Fruit fly (Drosophila melanogaster) whole organism, embryonic: ENCODE measurements around the gene CG43156.

Experiments used
- CG11504 ChIP-seq: fragments of 200-800 bp; sonication (Bioruptor generic); optimal IDR thresholded peaks from 3 replicates; lab custom pipeline; 2019; ENCODE audit warnings: missing biosample characterization, mild to moderate bottlenecking, missing genetic modification characterization, moderate library complexity
- CG11696 ChIP-seq: fragments of 200-800 bp; sonication (Bioruptor generic); IDR thresholded peaks from 2 replicates; pipeline ENCODE4 v1.3.6; 2022; ENCODE audit warnings: missing biosample characterization, missing genetic modification characterization
- CG12155 ChIP-seq: fragments of 200-800 bp; sonication (Bioruptor generic); optimal IDR thresholded peaks from 3 replicates; lab custom pipeline; 2016; ENCODE audit warnings: missing biosample characterization, missing genetic modification characterization
- CG12219 ChIP-seq: fragments of 200-800 bp; sonication (Bioruptor generic); optimal IDR thresholded peaks from 3 replicates; lab custom pipeline; 2018; ENCODE audit warnings: missing biosample characterization, mild to moderate bottlenecking, missing genetic modification characterization
- CG14860 ChIP-seq: fragments of 200-800 bp; sonication (Bioruptor generic); IDR thresholded peaks from 3 replicates; pipeline ENCODE4 v1.3.6; 2022; ENCODE audit warnings: missing biosample characterization, missing genetic modification characterization; ENCODE audit not compliant: partially characterized antibody
- CG15011 ChIP-seq: fragments of 200-800 bp; sonication (Bioruptor generic); optimal IDR thresholded peaks from 3 replicates; lab custom pipeline; 2018; ENCODE audit warnings: missing biosample characterization, mild to moderate bottlenecking, missing genetic modification characterization
- CG15601 ChIP-seq: fragments of 200-800 bp; sonication (Bioruptor generic); optimal IDR thresholded peaks from 3 replicates; lab custom pipeline; 2019; ENCODE audit warnings: missing biosample characterization, mild to moderate bottlenecking, missing genetic modification characterization, moderate library complexity
- CG15696 ChIP-seq: fragments of 200-800 bp; sonication (Bioruptor generic); optimal IDR thresholded peaks from 2 replicates; lab custom pipeline; 2019; ENCODE audit warnings: missing biosample characterization, mild to moderate bottlenecking, missing genetic modification characterization, moderate library complexity
- CG1602 ChIP-seq: fragments of 200-800 bp; sonication (Bioruptor generic); optimal IDR thresholded peaks from 3 replicates; lab custom pipeline; 2016; ENCODE audit warnings: missing biosample characterization, missing genetic modification characterization
- CG1647 ChIP-seq: fragments of 200-800 bp; sonication (Bioruptor generic); optimal IDR thresholded peaks from 3 replicates; lab custom pipeline; 2016; ENCODE audit warnings: missing biosample characterization, missing genetic modification characterization
- CG16779 ChIP-seq: fragments of 200-800 bp; sonication (Bioruptor generic); IDR thresholded peaks from 2 replicates; pipeline ENCODE4 v1.3.6; 2022; ENCODE audit warnings: missing biosample characterization, missing genetic modification characterization
- CG17802 ChIP-seq: fragments of 200-800 bp; sonication (Bioruptor generic); optimal IDR thresholded peaks from 2 replicates; lab custom pipeline; 2018; ENCODE audit warnings: missing biosample characterization, mild to moderate bottlenecking, missing genetic modification characterization, moderate library complexity
- CG1832 ChIP-seq: fragments of 200-800 bp; sonication (Bioruptor generic); optimal IDR thresholded peaks from 2 replicates; lab custom pipeline; 2017; ENCODE audit warnings: missing biosample characterization, mild to moderate bottlenecking, missing genetic modification characterization, inconsistent platforms
- CG2889 ChIP-seq: fragments of 200-800 bp; sonication (Bioruptor generic); IDR thresholded peaks from 3 replicates; pipeline ENCODE4 v1.3.6; 2022; ENCODE audit warnings: missing biosample characterization, missing genetic modification characterization
- CG30020 ChIP-seq: fragments of 200-800 bp; optimal IDR thresholded peaks from 2 replicates; lab custom pipeline; 2019; ENCODE audit warnings: missing biosample characterization, mild to moderate bottlenecking, missing genetic modification characterization, moderate library complexity
- CG30431 ChIP-seq: fragments of 200-800 bp; sonication (Bioruptor generic); optimal IDR thresholded peaks from 2 replicates; lab custom pipeline; 2017; ENCODE audit warnings: missing biosample characterization, missing genetic modification characterization
- CG3281 ChIP-seq: fragments of 200-800 bp; sonication (Bioruptor generic); optimal IDR thresholded peaks from 3 replicates; lab custom pipeline; 2017; ENCODE audit warnings: missing biosample characterization, mild to moderate bottlenecking, missing genetic modification characterization
- CG4424 ChIP-seq: fragments of 200-800 bp; sonication (Bioruptor generic); optimal IDR thresholded peaks from 3 replicates; lab custom pipeline; 2016; ENCODE audit warnings: missing biosample characterization, missing genetic modification characterization
- CG4707 ChIP-seq: fragments of 200-800 bp; sonication (Bioruptor generic); optimal IDR thresholded peaks from 2 replicates; lab custom pipeline; 2018; ENCODE audit warnings: missing biosample characterization, mild to moderate bottlenecking, missing genetic modification characterization, moderate library complexity
- CG4820 ChIP-seq: fragments of 200-800 bp; sonication (Bioruptor generic); optimal IDR thresholded peaks from 3 replicates; lab custom pipeline; 2016; ENCODE audit warnings: missing biosample characterization, missing genetic modification characterization
- CG5180 ChIP-seq: fragments of 200-800 bp; sonication (Bioruptor generic); optimal IDR thresholded peaks from 3 replicates; lab custom pipeline; 2017; ENCODE audit warnings: missing biosample characterization, missing genetic modification characterization, mild to moderate bottlenecking, moderate library complexity, missing genetic modification reagents
- CG7271 ChIP-seq: fragments of 200-800 bp; sonication (Bioruptor generic); optimal IDR thresholded peaks from 2 replicates; lab custom pipeline; 2018; ENCODE audit warnings: missing biosample characterization, mild to moderate bottlenecking, missing genetic modification characterization, moderate library complexity
- Dref ChIP-seq: fragments of 200-800 bp; sonication (Bioruptor generic); IDR thresholded peaks from 2 replicates; pipeline ENCODE4 v1.3.6; 2022; ENCODE audit warnings: missing biosample characterization, missing genetic modification characterization
- H15 ChIP-seq: fragments of 200-800 bp; sonication (Bioruptor generic); IDR thresholded peaks from 3 replicates; pipeline ENCODE4 v1.3.6; 2022; ENCODE audit warnings: missing biosample characterization, missing genetic modification characterization
- HLHmδ ChIP-seq: fragments of 200-800 bp; sonication (Bioruptor generic); optimal IDR thresholded peaks from 2 replicates; lab custom pipeline; 2018; ENCODE audit warnings: missing biosample characterization, mild to moderate bottlenecking, missing genetic modification characterization, moderate library complexity
- Hsf ChIP-seq: fragments of 200-800 bp; sonication (Bioruptor generic); optimal IDR thresholded peaks from 3 replicates; lab custom pipeline; 2016; ENCODE audit warnings: missing biosample characterization, missing genetic modification characterization
- MTF-1 ChIP-seq: fragments of 200-800 bp; sonication (Bioruptor generic); optimal IDR thresholded peaks from 2 replicates; lab custom pipeline; 2018; ENCODE audit warnings: missing biosample characterization, mild to moderate bottlenecking, missing genetic modification characterization, borderline replicate concordance
- Max ChIP-seq: fragments of 200-800 bp; sonication (Bioruptor generic); optimal IDR thresholded peaks from 2 replicates; lab custom pipeline; 2016; ENCODE audit warnings: missing biosample characterization, mild to moderate bottlenecking, missing genetic modification characterization
- Mrtf ChIP-seq: fragments of 200-800 bp; sonication (Bioruptor generic); IDR thresholded peaks from 3 replicates; pipeline ENCODE4 v1.3.6; 2022; ENCODE audit warnings: missing biosample characterization, missing genetic modification characterization
- Rx ChIP-seq: fragments of 200-800 bp; sonication (Bioruptor generic); IDR thresholded peaks from 2 replicates; pipeline ENCODE4 v1.3.6; 2022; ENCODE audit warnings: missing biosample characterization, missing genetic modification characterization
- ac ChIP-seq: fragments of 200-800 bp; sonication (Bioruptor generic); optimal IDR thresholded peaks from 3 replicates; lab custom pipeline; 2017; ENCODE audit warnings: missing biosample characterization, mild to moderate bottlenecking, missing genetic modification characterization
- ase ChIP-seq: fragments of 200-800 bp; sonication (Bioruptor generic); IDR thresholded peaks from 3 replicates; pipeline ENCODE4 v1.3.6; 2022; ENCODE audit warnings: missing biosample characterization, missing genetic modification characterization
- br ChIP-seq: fragments of >200 bp; optimal IDR thresholded peaks from 2 replicates; lab custom pipeline; 2017
- cg ChIP-seq: fragments of 200-800 bp; sonication (Bioruptor generic); optimal IDR thresholded peaks from 3 replicates; lab custom pipeline; 2019; ENCODE audit warnings: missing biosample characterization, mild to moderate bottlenecking, missing genetic modification characterization, moderate library complexity
- chm ChIP-seq: fragments of 200-800 bp; sonication (Bioruptor generic); IDR thresholded peaks from 2 replicates; pipeline ENCODE4 v1.3.6; 2022; ENCODE audit warnings: missing biosample characterization, missing genetic modification characterization
- dm ChIP-seq: fragments of 200-800 bp; sonication (Bioruptor generic); optimal IDR thresholded peaks from 3 replicates; lab custom pipeline; 2016; ENCODE audit warnings: missing biosample characterization, missing genetic modification characterization
- dmrt99B ChIP-seq: fragments of 200-800 bp; sonication (Bioruptor generic); optimal IDR thresholded peaks from 2 replicates; lab custom pipeline; 2018; ENCODE audit warnings: missing biosample characterization, mild to moderate bottlenecking, missing genetic modification characterization, moderate library complexity
- fd3F ChIP-seq: fragments of 200-800 bp; sonication (Bioruptor generic); optimal IDR thresholded peaks from 2 replicates; lab custom pipeline; 2018; ENCODE audit warnings: missing biosample characterization, mild to moderate bottlenecking, missing genetic modification characterization, moderate library complexity
- h ChIP-seq: fragments of >200 bp; optimal IDR thresholded peaks from 2 replicates; lab custom pipeline; 2017
- inv ChIP-seq: fragments of 200-800 bp; sonication (Bioruptor generic); IDR thresholded peaks from 2 replicates; pipeline ENCODE4 v1.3.6; 2022; ENCODE audit warnings: missing biosample characterization, missing genetic modification characterization; ENCODE audit not compliant: partially characterized antibody
- jing ChIP-seq: fragments of 200-800 bp; sonication (Bioruptor generic); optimal IDR thresholded peaks from 2 replicates; lab custom pipeline; 2018; ENCODE audit warnings: missing biosample characterization, mild to moderate bottlenecking, missing genetic modification characterization
- lbe ChIP-seq: fragments of 200-800 bp; sonication (Bioruptor generic); optimal IDR thresholded peaks from 2 replicates; lab custom pipeline; 2016; ENCODE audit warnings: missing biosample characterization, mild to moderate bottlenecking, missing genetic modification characterization
- lilli ChIP-seq: fragments of 200-800 bp; sonication (Bioruptor generic); optimal IDR thresholded peaks from 3 replicates; lab custom pipeline; 2016; ENCODE audit warnings: missing biosample characterization, missing genetic modification characterization
- nerfin-1 ChIP-seq: fragments of 200-800 bp; sonication (Bioruptor generic); optimal IDR thresholded peaks from 3 replicates; lab custom pipeline; 2019; ENCODE audit warnings: missing biosample characterization, mild to moderate bottlenecking, missing genetic modification characterization, moderate library complexity
- nom ChIP-seq: fragments of 200-800 bp; sonication (Bioruptor generic); optimal IDR thresholded peaks from 2 replicates; lab custom pipeline; 2017; ENCODE audit warnings: missing biosample characterization, missing genetic modification characterization, mild to moderate bottlenecking, moderate library complexity, missing genetic modification reagents
- pb ChIP-seq: fragments of 200-800 bp; sonication (Bioruptor generic); optimal IDR thresholded peaks from 3 replicates; lab custom pipeline; 2016; ENCODE audit warnings: missing biosample characterization, missing genetic modification characterization
- repo ChIP-seq: fragments of 200-800 bp; sonication (Bioruptor generic); optimal IDR thresholded peaks from 2 replicates; lab custom pipeline; 2016; ENCODE audit warnings: missing biosample characterization, missing genetic modification characterization
- salm ChIP-seq: fragments of 200-800 bp; sonication (Bioruptor generic); optimal IDR thresholded peaks from 2 replicates; lab custom pipeline; 2018; ENCODE audit warnings: missing biosample characterization, mild to moderate bottlenecking, missing genetic modification characterization
- seq ChIP-seq: fragments of 200-800 bp; sonication (Bioruptor generic); IDR thresholded peaks from 2 replicates; pipeline ENCODE4 v1.3.6; 2022; ENCODE audit warnings: missing biosample characterization, missing genetic modification characterization
- ssp ChIP-seq: fragments of 200-800 bp; sonication (Bioruptor generic); IDR thresholded peaks from 2 replicates; pipeline ENCODE4 v1.3.6; 2022; ENCODE audit warnings: missing biosample characterization, missing genetic modification characterization
- yki ChIP-seq: fragments of >200 bp; optimal IDR thresholded peaks from 3 replicates; lab custom pipeline; 2018
- z ChIP-seq: fragments of 200-800 bp; sonication (Bioruptor generic); IDR thresholded peaks from 3 replicates; pipeline ENCODE4 v1.3.6; 2022; ENCODE audit warnings: missing biosample characterization, missing genetic modification characterization

The CG43156 gene

DNA sequence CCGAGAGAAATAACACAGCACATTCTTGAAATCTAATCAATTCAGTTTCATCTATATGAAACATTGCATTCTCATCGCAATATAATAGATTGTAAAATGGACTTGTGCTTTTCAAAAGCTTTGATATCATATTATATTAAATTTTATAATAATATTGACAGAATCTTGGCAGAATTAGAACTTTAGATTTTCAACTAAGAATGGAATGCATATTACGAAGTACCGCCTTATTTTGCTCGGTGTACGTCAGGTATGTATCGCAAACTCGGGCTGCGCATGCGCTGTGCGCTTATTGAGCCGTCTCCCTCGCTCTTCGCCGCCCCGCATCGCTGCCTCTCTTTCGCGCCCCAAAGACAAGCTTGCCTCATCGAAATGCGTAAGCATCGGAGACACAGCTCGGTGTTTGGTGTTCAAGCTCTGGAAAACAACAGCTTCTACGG lies 8.5 kb upstream of the CG43156 start (continued):
- TF ChIP-seq ase (no peak; the same call in none of the 3 replicates), Max (GFP tag; lab: Kevin White, UChicago) (peak; percentile 32), CG11696 (GFP tag; lab: Robert Waterston, UW) (peak; percentile 54), CG30020 (tag; lab: Kevin White, UChicago) (peak; percentile 73), Dref (GFP tag; lab: Robert Waterston, UW) (no peak), CG15601 (tag; lab: Kevin White, UChicago) (peak; percentile 87), CG30431 (GFP tag; lab: Kevin White, UChicago) (peak; percentile 79), CG15011 (GFP tag; lab: Kevin White, UChicago) (peak; percentile 77), jing (GFP tag; lab: Kevin White, UChicago) (peak; percentile 65), CG1832 (GFP tag; lab: Kevin White, UChicago) (peak; percentile 79), nom (GFP tag; lab: Kevin White, UChicago) (peak; percentile 85), Rx (peak; percentile 64), CG12155 (GFP tag; lab: Kevin White, UChicago) (peak; percentile 67), CG4707 (GFP tag; lab: Kevin White, UChicago) (peak; percentile 65), z (no peak), dm (GFP tag; lab: Kevin White, UChicago) (no peak), seq (GFP tag; lab: Robert Waterston, UW) (peak; percentile 84), dmrt99B (peak; percentile 94), lilli (peak; percentile 44), ssp (GFP tag; lab: Robert Waterston, UW) (peak; percentile 78), MTF-1 (peak; percentile 68), repo (GFP tag; lab: Kevin White, UChicago) (no peak), CG4424 (peak; percentile 85), Mrtf (peak; percentile 78; the same call in 2 of the 3 replicates), CG5180 (GFP tag; lab: Kevin White, UChicago) (peak; percentile 83), H15 (GFP tag; lab: Robert Waterston, UW) (peak; percentile 76; the same call in 2 of the 3 replicates), inv (GFP tag; lab: Robert Waterston, UW) (no peak), chm (GFP tag; lab: Robert Waterston, UW) (no peak), cg (GFP tag; lab: Kevin White, UChicago) (no peak), CG7271 (tag; lab: Kevin White, UChicago) (peak; percentile 81), CG17802 (tag; lab: Kevin White, UChicago) (peak; percentile 53), salm (peak; percentile 87), CG12219 (GFP tag; lab: Kevin White, UChicago) (peak; percentile 85), CG15696 (tag; lab: Kevin White, UChicago) (peak; percentile 93), CG1647 (GFP tag; lab: Kevin White, UChicago) (no peak), CG4820 (GFP tag; lab: Kevin White, UChicago) (peak; percentile 79), CG3281 (GFP tag; lab: Kevin White, UChicago) (peak; percentile 87), HLHmδ (GFP tag; lab: Kevin White, UChicago) (no peak), nerfin-1 (tag; lab: Kevin White, UChicago) (peak; percentile 90), CG11504 (tag; lab: Kevin White, UChicago) (peak; percentile 93), lbe (peak; percentile 65), CG14860 (GFP tag; lab: Robert Waterston, UW) (no peak), CG2889 (GFP tag; lab: Robert Waterston, UW) (0 out of 3 replicates have a peak, but pooled peaks have one; percentile 59), ac (GFP tag; lab: Kevin White, UChicago) (peak; percentile 61), fd3F (GFP tag; lab: Kevin White, UChicago) (peak; percentile 85), CG16779 (GFP tag; lab: Robert Waterston, UW) (0 out of 2 replicates have a peak, but pooled peaks have one; percentile 15), Hsf (no peak), pb (GFP tag; lab: Kevin White, UChicago) (no peak), CG1602 (peak; percentile 79), br (no peak), h (lab: Kevin White, UChicago) (no peak), yki (lab: Kevin White, UChicago) (no peak)
